Fruit fly (Drosophila melanogaster): ENCODE results near the gene CG10211.

Gene CG10211

dm6 chr2L:18485211-18485610, 32.1 kb upstream of the CG10211 start, which contains the start of gene grnd:
TSS of gene grnd (plus strand) at chr2L:18485417.
- TF ChIP-seq CG12768 (GFP tag; optimal IDR thresholded peaks at IDR 0.05) (peak; percentile 10), cic (GFP tag; optimal IDR thresholded peaks at IDR 0.05) (peak; percentile 56), cnc (optimal IDR thresholded peaks at IDR 0.05) (peak in 1 of 2 experiments; percentile 9), Crg-1 (GFP tag; optimal IDR thresholded peaks at IDR 0.05) (no peak), tj (GFP tag; optimal IDR thresholded peaks at IDR 0.05) (no peak), kay (GFP tag; ENCODE audit: borderline replicate concordance) (peak; percentile 55)

dm6 chr2L:18486828-18487227, 30.5 kb upstream of the CG10211 start:
- TF ChIP-seq toe (GFP tag; optimal IDR thresholded peaks at IDR 0.05) = no peak
- no peak for TF ChIP-seq CG14711 (tag; optimal IDR thresholded peaks at IDR 0.05)
- no peak for TF ChIP-seq cnc (optimal IDR thresholded peaks at IDR 0.05)
- TF ChIP-seq ovo (GFP tag; optimal IDR thresholded peaks at IDR 0.05) = no peak
- TF ChIP-seq CG33017 (tag; optimal IDR thresholded peaks at IDR 0.05) = no peak
- no peak for TF ChIP-seq CG11617 (GFP tag; optimal IDR thresholded peaks at IDR 0.05)
- TF ChIP-seq bab1 (GFP tag; optimal IDR thresholded peaks at IDR 0.05) = no peak
- TF ChIP-seq Clk (GFP tag; optimal IDR thresholded peaks at IDR 0.05) = no peak
- TF ChIP-seq CG1620 (GFP tag; optimal IDR thresholded peaks at IDR 0.05) = no peak
- no peak for TF ChIP-seq kay (GFP tag; ENCODE audit: borderline replicate concordance)
- no peak for TF ChIP-seq Mnt (GFP tag; optimal IDR thresholded peaks at IDR 0.05)

dm6 chr2L:18493122-18493521, 24.2 kb upstream of the CG10211 start:
- TF ChIP-seq tj (GFP tag; optimal IDR thresholded peaks at IDR 0.05) = no peak
- TF ChIP-seq Mnt (GFP tag; optimal IDR thresholded peaks at IDR 0.05) = no peak
- no peak for TF ChIP-seq CG5204 (GFP tag; optimal IDR thresholded peaks at IDR 0.05)
- no peak for TF ChIP-seq Hr96 (GFP tag; optimal IDR thresholded peaks at IDR 0.05)

dm6 chr2L:18496834-18497233, 20.5 kb upstream of the CG10211 start:
- TF ChIP-seq ovo (GFP tag; optimal IDR thresholded peaks at IDR 0.05) = no peak
- TF ChIP-seq tj (GFP tag; optimal IDR thresholded peaks at IDR 0.05) = no peak
- no peak for TF ChIP-seq CG33017 (tag; optimal IDR thresholded peaks at IDR 0.05)
- no peak for TF ChIP-seq Crg-1 (GFP tag; optimal IDR thresholded peaks at IDR 0.05)

- TF ChIP-seq CG5204 (GFP tag; optimal IDR thresholded peaks at IDR 0.05) = no peak
- no peak for TF ChIP-seq pad (GFP tag; optimal IDR thresholded peaks at IDR 0.05)
- TF ChIP-seq tj (GFP tag; optimal IDR thresholded peaks at IDR 0.05) = no peak
- TF ChIP-seq toe (GFP tag; optimal IDR thresholded peaks at IDR 0.05) = no peak
Observed at dm6 chr2L:18499900-18500299, 17.4 kb upstream of the CG10211 start.

dm6 chr2L:18503760-18504159, 13.5 kb upstream of the CG10211 start, which contains the start of gene kon:
TSS of gene kon (minus strand) at chr2L:18503978.
- TF ChIP-seq toe (GFP tag; optimal IDR thresholded peaks at IDR 0.05) (no peak), cic (GFP tag; optimal IDR thresholded peaks at IDR 0.05) (no peak), Clk (GFP tag; optimal IDR thresholded peaks at IDR 0.05) (no peak), Crg-1 (GFP tag; optimal IDR thresholded peaks at IDR 0.05) (no peak), CG1620 (GFP tag; optimal IDR thresholded peaks at IDR 0.05) (no peak), Mnt (GFP tag; optimal IDR thresholded peaks at IDR 0.05) (no peak), tj (GFP tag; optimal IDR thresholded peaks at IDR 0.05) (no peak), kay (GFP tag; ENCODE audit: borderline replicate concordance) (no peak), CG11617 (GFP tag; optimal IDR thresholded peaks at IDR 0.05) (no peak), CG7101 (tag; optimal IDR thresholded peaks at IDR 0.05) (no peak)

dm6 chr2L:18504881-18505280, 12.4 kb upstream of the CG10211 start:
- TF ChIP-seq toe (GFP tag; optimal IDR thresholded peaks at IDR 0.05) (no peak), CG5204 (GFP tag; optimal IDR thresholded peaks at IDR 0.05) (no peak), CG1620 (GFP tag; optimal IDR thresholded peaks at IDR 0.05) (no peak), Crg-1 (GFP tag; optimal IDR thresholded peaks at IDR 0.05) (no peak), CG12768 (GFP tag; optimal IDR thresholded peaks at IDR 0.05) (no peak), kay (GFP tag; ENCODE audit: borderline replicate concordance) (no peak), Clk (GFP tag; optimal IDR thresholded peaks at IDR 0.05) (no peak), bab1 (GFP tag; optimal IDR thresholded peaks at IDR 0.05) (no peak), CG14711 (tag; optimal IDR thresholded peaks at IDR 0.05) (no peak), cnc (optimal IDR thresholded peaks at IDR 0.05) (no peak), cic (GFP tag; optimal IDR thresholded peaks at IDR 0.05) (no peak), CG11617 (GFP tag; optimal IDR thresholded peaks at IDR 0.05) (no peak), CG33017 (tag; optimal IDR thresholded peaks at IDR 0.05) (no peak), Hr96 (GFP tag; optimal IDR thresholded peaks at IDR 0.05) (no peak), CG7045 (GFP tag; optimal IDR thresholded peaks at IDR 0.05) (no peak), CG7101 (tag; optimal IDR thresholded peaks at IDR 0.05) (no peak)

- TF ChIP-seq tj (GFP tag; optimal IDR thresholded peaks at IDR 0.05) (no peak), CG12768 (GFP tag; optimal IDR thresholded peaks at IDR 0.05) (no peak), cnc (optimal IDR thresholded peaks at IDR 0.05) (no peak), pad (GFP tag; optimal IDR thresholded peaks at IDR 0.05) (no peak), kay (GFP tag; ENCODE audit: borderline replicate concordance) (no peak), CG11617 (GFP tag; optimal IDR thresholded peaks at IDR 0.05) (no peak), CG5204 (GFP tag; optimal IDR thresholded peaks at IDR 0.05) (no peak), toe (GFP tag; optimal IDR thresholded peaks at IDR 0.05) (no peak)
Observed at dm6 chr2L:18505475-18505874, 11.8 kb upstream of the CG10211 start.

All from whole organism, adult.